Fruit fly (Drosophila melanogaster): ENCODE results near the gene CG17375.
A peak's percentile ranks its signal among the peaks of the same experiment; 100 is the strongest.

Gene CG17375

DNA sequence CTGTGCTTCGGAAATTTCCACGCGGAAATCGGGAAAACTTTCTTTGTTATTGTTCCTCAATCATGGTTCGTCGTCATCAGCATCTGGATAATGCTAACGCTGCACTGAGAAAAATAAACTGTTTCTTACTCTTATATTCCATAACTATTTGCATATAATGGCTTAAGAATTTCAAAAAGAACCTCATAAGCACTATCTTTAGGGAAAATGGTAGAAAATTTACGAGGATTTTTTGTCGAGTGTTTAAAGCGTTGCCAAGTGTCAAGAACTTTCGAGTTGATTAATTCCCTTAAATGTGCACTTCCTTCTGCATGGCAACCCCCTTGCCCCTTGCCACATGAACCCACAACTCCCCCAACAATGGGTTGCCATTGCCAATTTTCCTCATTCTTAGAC is 17.6 kb downstream of the CG17375 start (continued):
- TF ChIP-seq p53 (GFP tag; optimal IDR thresholded peaks at IDR 0.05) (peak; percentile 12), pzg (GFP tag; optimal IDR thresholded peaks at IDR 0.05) (no peak), CG2875 (GFP tag; optimal IDR thresholded peaks at IDR 0.05) (peak; percentile 45), Med (GFP tag) (peak; percentile 90), luna (GFP tag; optimal IDR thresholded peaks at IDR 0.05) (peak; percentile 56), Sry-β (GFP tag; optimal IDR thresholded peaks at IDR 0.05) (no peak), CG2202 (tag; optimal IDR thresholded peaks at IDR 0.05) (peak; percentile 59), CG17568 (GFP tag; optimal IDR thresholded peaks at IDR 0.05) (peak; percentile 39), CG8388 (GFP tag; optimal IDR thresholded peaks at IDR 0.05) (peak; percentile 74), ssp (GFP tag; IDR thresholded peaks at IDR 0.05) (no peak; the same call in 1 of the 2 replicates), jing (GFP tag; optimal IDR thresholded peaks at IDR 0.05) (peak; percentile 45), CoRest (tag; optimal IDR thresholded peaks at IDR 0.05) (peak; percentile 57), stc (GFP tag; IDR thresholded peaks at IDR 0.05) (peak; percentile 34; the same call in 1 of the 2 replicates), CG11696 (GFP tag; IDR thresholded peaks at IDR 0.05) (no peak), CG18619 (GFP tag; optimal IDR thresholded peaks at IDR 0.05) (no peak), CG10431 (GFP tag; optimal IDR thresholded peaks at IDR 0.05) (no peak), Rx (GFP tag; IDR thresholded peaks at IDR 0.05) (no peak), CG13123 (GFP tag; optimal IDR thresholded peaks at IDR 0.05) (no peak), CG17829 (tag; optimal IDR thresholded peaks at IDR 0.05) (peak; percentile 45), bcd (GFP tag; optimal IDR thresholded peaks at IDR 0.05) (peak; percentile 52), Spps (tag; optimal IDR thresholded peaks at IDR 0.05) (peak; percentile 55), CG30020 (tag; optimal IDR thresholded peaks at IDR 0.05) (no peak), Dip3 (GFP tag; optimal IDR thresholded peaks at IDR 0.05) (peak; percentile 16)

- TF ChIP-seq CG4360 (GFP tag; IDR thresholded peaks at IDR 0.05) (peak; percentile 41; the same call in 1 of the 2 replicates), CG2120 (GFP tag; optimal IDR thresholded peaks at IDR 0.05) (peak; percentile 97), CG30403 (GFP tag; optimal IDR thresholded peaks at IDR 0.05) (peak; percentile 99), CG3065 (GFP tag; optimal IDR thresholded peaks at IDR 0.05) (peak; percentile 69), HmgZ (tag; optimal IDR thresholded peaks at IDR 0.05) (peak; percentile 91), ewg (GFP tag; optimal IDR thresholded peaks at IDR 0.05) (peak; percentile 84), Hr51 (GFP tag; optimal IDR thresholded peaks at IDR 0.05) (peak; percentile 95 to 96), usp (GFP tag; optimal IDR thresholded peaks at IDR 0.05) (no peak), Bdp1 (GFP tag; optimal IDR thresholded peaks at IDR 0.05) (peak; percentile 82), CG10267 (tag; optimal IDR thresholded peaks at IDR 0.05) (peak; percentile 87), kay (GFP tag; optimal IDR thresholded peaks at IDR 0.05) (peak; percentile 91), Meics (GFP tag; optimal IDR thresholded peaks at IDR 0.05) (peak; percentile 97), Mrtf (GFP tag; IDR thresholded peaks at IDR 0.05) (peak; percentile 78), H15 (GFP tag; IDR thresholded peaks at IDR 0.05) (peak; percentile 75), CG10147 (GFP tag; optimal IDR thresholded peaks at IDR 0.05) (peak; percentile 96), chn (GFP tag; optimal IDR thresholded peaks at IDR 0.05) (peak; percentile 94), CG6813 (GFP tag; optimal IDR thresholded peaks at IDR 0.05) (peak; percentile 83), sna (GFP tag; IDR thresholded peaks at IDR 0.05; ENCODE audit: partially characterized antibody) (peak; percentile 17; the same call in 1 of the 2 replicates), hkb (optimal IDR thresholded peaks at IDR 0.05) (no peak), hkb (GFP tag; IDR thresholded peaks at IDR 0.05) (peak; percentile 81), Lim3 (GFP tag; IDR thresholded peaks at IDR 0.05) (peak; percentile 69; the same call in 1 of the 2 replicates), B-H2 (GFP tag; optimal IDR thresholded peaks at IDR 0.05) (peak; percentile 70), CG11247 (GFP tag; IDR thresholded peaks at IDR 0.05) (peak; percentile 73), gcm (GFP tag; optimal IDR thresholded peaks at IDR 0.05) (peak; percentile 86), CG17328 (GFP tag; IDR thresholded peaks at IDR 0.05) (peak; percentile 52), Dll (GFP tag; IDR thresholded peaks at IDR 0.05; ENCODE audit: partially characterized antibody) (0 out of 4 replicates have a peak, but pooled peaks have one; percentile 45)
These were observed 18.3 kb downstream of the CG17375 start for dm6 chr2L:6787029-6787972.
